Worm (Caenorhabditis elegans): ENCODE results near the gene F20G2.1.

- TF ChIP-seq ama-1 (optimal IDR thresholded peaks at IDR 0.05), result no peak
- TF ChIP-seq pag-3 (tag; optimal IDR thresholded peaks at IDR 0.05; ENCODE audit: borderline replicate concordance), result no peak
- no peak for TF ChIP-seq elt-2 (tag; optimal IDR thresholded peaks at IDR 0.05)
- no peak for TF ChIP-seq sox-2 (GFP tag; IDR thresholded peaks at IDR 0.05)
- no peak for TF ChIP-seq pqm-1 (tag; optimal IDR thresholded peaks at IDR 0.05)
- no peak for TF ChIP-seq ets-4 (tag; optimal IDR thresholded peaks at IDR 0.05)
- no peak for TF ChIP-seq eyg-1 (tag; optimal IDR thresholded peaks at IDR 0.05)
- TF ChIP-seq unc-55 (GFP tag; optimal IDR thresholded peaks at IDR 0.05), result no peak
- TF ChIP-seq madf-2 (tag; optimal IDR thresholded peaks at IDR 0.05), result no peak
- TF ChIP-seq unc-86 (tag; optimal IDR thresholded peaks at IDR 0.05), result no peak
- no peak for TF ChIP-seq ceh-30 (tag; optimal IDR thresholded peaks at IDR 0.05)
Observed at ce11 chrV:13738374-13738773, 15.0 kb downstream of the F20G2.1 start, which contains the start of gene irg-5.
